Worm (Caenorhabditis elegans): Measurements from ENCODE around the gene K09H11.4.

The K09H11.4 gene

DNA sequence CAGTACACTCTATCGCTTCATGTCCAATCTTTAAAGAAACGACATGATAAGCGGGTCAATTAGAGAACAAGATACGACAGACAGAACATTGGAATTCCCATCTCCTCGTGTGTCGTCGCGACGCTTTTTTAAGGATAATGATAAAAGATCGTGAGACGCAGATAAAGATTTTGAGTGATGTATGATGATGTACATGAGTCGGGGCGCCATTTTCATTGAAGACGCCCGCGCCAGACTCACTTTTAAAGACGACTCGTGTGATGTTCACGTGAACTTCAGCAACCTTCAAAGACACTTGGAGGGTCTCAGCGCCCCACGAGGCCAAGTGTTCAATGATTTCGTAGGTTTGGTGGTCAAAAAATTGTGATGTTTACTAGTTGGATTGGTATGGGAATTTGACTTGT lies 41.9 kb upstream of the K09H11.4 start:
- TF ChIP-seq sma-3 (GFP tag; optimal IDR thresholded peaks at IDR 0.05) (peak; percentile 94), unc-62 (GFP tag; optimal IDR thresholded peaks at IDR 0.05) (no peak), nhr-23 (tag; optimal IDR thresholded peaks at IDR 0.05) (no peak), nhr-237 (tag; optimal IDR thresholded peaks at IDR 0.05) (no peak), nhr-77 (tag; optimal IDR thresholded peaks at IDR 0.05) (no peak), sma-9 (GFP tag; optimal IDR thresholded peaks at IDR 0.05) (peak; percentile 92), sma-9 (tag; optimal IDR thresholded peaks at IDR 0.05) (peak; percentile 10), ZK546.5 (tag; optimal IDR thresholded peaks at IDR 0.05) (no peak), snpc-4 (tag; optimal IDR thresholded peaks at IDR 0.05) (no peak), alr-1 (tag; optimal IDR thresholded peaks at IDR 0.05) (no peak), zag-1 (tag; optimal IDR thresholded peaks at IDR 0.05) (no peak), dmd-4 (tag; optimal IDR thresholded peaks at IDR 0.05) (no peak), nhr-12 (tag; optimal IDR thresholded peaks at IDR 0.05) (no peak), nhr-129 (tag; optimal IDR thresholded peaks at IDR 0.05) (peak; percentile 62), R02D3.7 (tag; optimal IDR thresholded peaks at IDR 0.05) (no peak), peb-1 (tag; optimal IDR thresholded peaks at IDR 0.05) (no peak), fos-1 (tag; optimal IDR thresholded peaks at IDR 0.05) (peak; percentile 39), ceh-82 (tag; optimal IDR thresholded peaks at IDR 0.05) (no peak), mab-5 (tag; optimal IDR thresholded peaks at IDR 0.05) (peak; percentile 19), blmp-1 (tag; optimal IDR thresholded peaks at IDR 0.05; ENCODE audit: insufficient read depth) (peak; percentile 81), lsy-2 (tag; optimal IDR thresholded peaks at IDR 0.05) (peak in 1 of 2 experiments; percentile 19), skn-1 (tag; optimal IDR thresholded peaks at IDR 0.05) (no peak), unc-55 (GFP tag; optimal IDR thresholded peaks at IDR 0.05) (no peak), lin-39 (tag; optimal IDR thresholded peaks at IDR 0.05) (no peak), ama-1 (optimal IDR thresholded peaks at IDR 0.05) (no peak), gmeb-1 (tag; optimal IDR thresholded peaks at IDR 0.05) (peak; percentile 57), F13H6.1 (tag; optimal IDR thresholded peaks at IDR 0.05) (peak; percentile 90), ztf-1 (GFP tag; conservative IDR thresholded peaks at IDR 0.05) (no peak), nhr-11 (tag; optimal IDR thresholded peaks at IDR 0.05) (no peak), lin-13 (GFP tag; optimal IDR thresholded peaks at IDR 0.05) (no peak), Y55F3AM.14 (GFP tag; optimal IDR thresholded peaks at IDR 0.05) (peak; percentile 39), ztf-4 (tag; optimal IDR thresholded peaks at IDR 0.05) (no peak), lin-11 (tag; optimal IDR thresholded peaks at IDR 0.05) (no peak), aly-2 (tag; optimal IDR thresholded peaks at IDR 0.05) (no peak), elt-1 (tag; optimal IDR thresholded peaks at IDR 0.05) (no peak), mdl-1 (tag; optimal IDR thresholded peaks at IDR 0.05) (peak; percentile 77 to 78), ceh-16 (tag; optimal IDR thresholded peaks at IDR 0.05) (no peak), ztf-11 (tag; optimal IDR thresholded peaks at IDR 0.05) (no peak), C34F6.9 (tag; optimal IDR thresholded peaks at IDR 0.05) (no peak), nhr-10 (tag; optimal IDR thresholded peaks at IDR 0.05) (no peak), unc-39 (tag; optimal IDR thresholded peaks at IDR 0.05) (no peak), nhr-25 (tag; optimal IDR thresholded peaks at IDR 0.05) (peak; percentile 49), nhr-21 (tag; optimal IDR thresholded peaks at IDR 0.05) (peak; percentile 94), nhr-6 (tag; optimal IDR thresholded peaks at IDR 0.05) (no peak), sem-4 (tag; optimal IDR thresholded peaks at IDR 0.05) (peak; percentile 17), elt-3 (tag; optimal IDR thresholded peaks at IDR 0.05) (no peak), mbf-1 (tag; optimal IDR thresholded peaks at IDR 0.05) (no peak), egl-27 (tag; optimal IDR thresholded peaks at IDR 0.05) (peak; percentile 78), crh-2 (tag; optimal IDR thresholded peaks at IDR 0.05) (peak; percentile 63)

Data from whole organism, L2 larva.